Fruit fly (Drosophila melanogaster): ENCODE measurements around the gene CG1806.
A peak's percentile ranks its signal among the peaks of the same experiment; 100 is the strongest.

Gene CG1806

DNA sequence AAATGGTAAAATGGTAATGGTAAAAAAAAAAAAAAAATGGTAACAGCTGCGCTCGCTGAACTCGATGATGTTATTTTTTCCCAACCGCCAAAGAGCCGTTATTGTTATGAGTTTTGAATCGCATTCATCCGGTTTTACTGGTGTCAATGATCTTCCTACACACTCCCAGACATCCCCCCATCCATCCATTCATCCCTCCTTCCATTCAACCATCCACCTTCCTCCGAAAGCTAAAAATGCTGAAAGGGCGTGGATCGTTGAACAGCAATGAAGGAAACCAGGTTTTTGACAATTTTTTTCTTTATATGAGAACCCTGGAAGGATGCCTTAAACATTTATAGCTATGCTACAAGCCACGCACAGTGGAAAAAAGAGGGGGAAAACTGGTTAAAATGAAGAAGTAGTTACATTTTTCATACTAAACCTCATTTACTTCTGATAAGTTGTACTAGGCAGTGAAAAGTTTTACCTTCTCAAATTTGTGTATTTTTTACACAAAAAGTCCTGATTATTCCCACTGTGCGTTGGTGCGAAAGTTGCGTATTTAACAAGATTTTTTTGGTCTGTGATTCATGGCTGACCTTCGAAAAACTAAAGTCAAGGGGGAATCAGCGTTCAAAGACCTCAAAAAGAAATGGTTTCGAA lies 6.9 kb upstream of the CG1806 start (continued):
- TF ChIP-seq zen (tag; optimal IDR thresholded peaks at IDR 0.05) = no peak
- TF ChIP-seq Antp (GFP tag; optimal IDR thresholded peaks at IDR 0.05) = no peak
- peak; percentile 28 for TF ChIP-seq ATbp (GFP tag; optimal IDR thresholded peaks at IDR 0.05)
- no peak for TF ChIP-seq CG18476 (GFP tag; optimal IDR thresholded peaks at IDR 0.05)
- no peak for TF ChIP-seq Chrac-16 (GFP tag; optimal IDR thresholded peaks at IDR 0.05)

DNA sequence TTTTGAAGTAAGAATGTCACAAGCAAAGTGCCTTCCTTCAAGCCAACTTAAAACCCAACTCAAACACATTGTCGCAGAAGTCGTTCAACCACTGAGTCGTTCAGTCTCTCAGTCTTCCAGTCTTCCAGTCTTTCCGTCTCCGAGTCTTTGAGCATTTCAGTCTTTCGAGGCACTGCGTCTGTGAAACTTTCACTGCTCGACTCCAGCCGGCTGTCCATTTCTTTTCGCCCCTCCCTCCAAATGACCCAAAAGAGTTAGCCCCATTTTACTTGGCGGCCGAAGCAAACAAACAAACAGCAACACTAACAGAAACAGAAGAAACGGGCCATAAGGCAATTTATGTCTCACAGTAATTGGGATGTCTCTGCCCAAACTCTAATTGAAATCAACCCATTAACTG lies 6.0 kb upstream of the CG1806 start:
- TF ChIP-seq schlank (tag; optimal IDR thresholded peaks at IDR 0.05) (no peak), Bteb2 (GFP tag; optimal IDR thresholded peaks at IDR 0.05) (no peak), kni (GFP tag; optimal IDR thresholded peaks at IDR 0.05) (peak; percentile 44), jing (GFP tag; optimal IDR thresholded peaks at IDR 0.05) (no peak), CG16779 (GFP tag; IDR thresholded peaks at IDR 0.05) (no peak), CG17385 (GFP tag; optimal IDR thresholded peaks at IDR 0.05) (no peak), ci (GFP tag; IDR thresholded peaks at IDR 0.05) (0 out of 3 replicates have a peak, but pooled peaks have one; percentile 35), Six4 (GFP tag; optimal IDR thresholded peaks at IDR 0.05) (no peak), CG2875 (GFP tag; optimal IDR thresholded peaks at IDR 0.05) (no peak), fd102C (GFP tag; optimal IDR thresholded peaks at IDR 0.05) (no peak), abd-A (tag; optimal IDR thresholded peaks at IDR 0.05) (no peak), sens (GFP tag) (no peak), crp (GFP tag; optimal IDR thresholded peaks at IDR 0.05) (no peak), CG8290 (GFP tag; optimal IDR thresholded peaks at IDR 0.05) (no peak), CG8290 (tag; optimal IDR thresholded peaks at IDR 0.05) (no peak), onecut (GFP tag; IDR thresholded peaks at IDR 0.05) (no peak), CG16863 (GFP tag; optimal IDR thresholded peaks at IDR 0.05) (no peak), grn (GFP tag; optimal IDR thresholded peaks at IDR 0.05) (no peak), CG15269 (tag; optimal IDR thresholded peaks at IDR 0.05) (no peak), Blimp-1 (GFP tag; optimal IDR thresholded peaks at IDR 0.05) (peak; percentile 90), HmgD (GFP tag; optimal IDR thresholded peaks at IDR 0.05) (no peak)

DNA sequence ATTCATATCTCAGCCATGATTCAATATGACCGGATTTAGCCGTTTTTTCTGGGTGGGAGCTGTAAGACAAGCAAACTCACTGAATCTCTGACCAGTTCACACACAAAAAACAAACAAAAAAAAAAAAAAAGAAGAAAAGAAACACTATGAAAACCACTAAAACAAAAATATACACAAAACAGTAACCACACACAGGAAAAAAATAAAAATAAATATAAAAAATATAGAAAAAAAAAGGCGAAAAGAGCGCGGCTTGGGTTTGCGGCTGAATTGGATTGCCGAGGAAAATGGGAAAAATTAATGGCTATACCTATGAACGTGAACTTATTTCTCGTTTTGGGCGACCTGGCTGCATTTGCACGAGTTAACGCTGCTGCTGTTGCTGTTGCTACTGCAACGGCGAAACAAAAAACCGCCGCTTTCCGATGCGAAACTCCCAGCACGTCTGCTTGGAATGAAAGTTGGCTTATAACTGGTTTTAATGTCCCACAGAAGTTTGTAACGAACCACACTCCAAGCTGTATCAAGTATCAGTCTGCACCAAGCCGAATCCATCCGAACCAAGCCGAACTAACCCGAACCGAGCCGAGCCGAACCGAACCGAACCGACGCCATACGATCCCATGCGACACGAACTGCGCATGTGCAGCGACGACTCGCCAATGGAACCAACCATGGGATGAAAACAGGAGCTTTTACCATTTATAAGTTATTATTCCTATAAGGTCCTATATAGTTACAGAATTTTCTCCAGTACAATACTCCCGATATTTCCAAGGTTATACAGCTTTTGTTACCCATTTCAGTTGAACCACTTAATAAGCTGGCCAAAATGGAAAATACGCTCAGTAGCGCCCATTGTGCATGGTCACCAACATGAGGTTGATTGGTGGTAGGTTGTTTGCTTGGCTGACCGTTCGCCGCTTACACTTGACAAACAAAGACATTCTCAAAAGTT lies 3.3 kb upstream of the CG1806 start, which contains the start of gene fw:
fw (minus strand) TSS at position 478 of the 958 bp plus-strand sequence.
- TF ChIP-seq sug (tag; optimal IDR thresholded peaks at IDR 0.05) (no peak), crol (GFP tag; IDR thresholded peaks at IDR 0.05) (no peak), CG10274 (GFP tag; optimal IDR thresholded peaks at IDR 0.05) (no peak), D19B (GFP tag; optimal IDR thresholded peaks at IDR 0.05) (no peak), Dad (GFP tag; optimal IDR thresholded peaks at IDR 0.05) (no peak), CG9437 (GFP tag; optimal IDR thresholded peaks at IDR 0.05) (no peak), Adf1 (GFP tag; IDR thresholded peaks at IDR 0.05) (no peak), Gug (GFP tag; IDR thresholded peaks at IDR 0.05) (no peak), jing (GFP tag; optimal IDR thresholded peaks at IDR 0.05) (no peak), chif (GFP tag; optimal IDR thresholded peaks at IDR 0.05) (peak in 1 of 2 experiments; percentile 26), ham (GFP tag; IDR thresholded peaks at IDR 0.05) (no peak), ewg (GFP tag; optimal IDR thresholded peaks at IDR 0.05) (peak; percentile 12), crp (GFP tag; optimal IDR thresholded peaks at IDR 0.05) (no peak), otp (GFP tag; IDR thresholded peaks at IDR 0.05) (0 out of 3 replicates have a peak, but pooled peaks have one; percentile 13), CG13123 (GFP tag; optimal IDR thresholded peaks at IDR 0.05) (peak; percentile 24), CG6765 (GFP tag; optimal IDR thresholded peaks at IDR 0.05) (no peak), so (GFP tag; IDR thresholded peaks at IDR 0.05) (no peak), B-H2 (GFP tag; optimal IDR thresholded peaks at IDR 0.05) (no peak), YL-1 (GFP tag; optimal IDR thresholded peaks at IDR 0.05) (no peak), CG15269 (tag; optimal IDR thresholded peaks at IDR 0.05) (no peak), nmo (GFP tag; optimal IDR thresholded peaks at IDR 0.05) (no peak), croc (GFP tag; conservative IDR thresholded peaks at IDR 0.05) (no peak), gsb (GFP tag; IDR thresholded peaks at IDR 0.05) (no peak), CG6854 (GFP tag; optimal IDR thresholded peaks at IDR 0.05) (no peak)
